Fruit fly (Drosophila melanogaster) whole organism, pupa: ENCODE results near the gene CG12104.

Experiments
- CG10348 ChIP-seq: fragments of 200-800 bp; sonication (Bioruptor generic); IDR thresholded peaks from 2 replicates; pipeline ENCODE4 v1.3.6; 2022; ENCODE audit warnings: missing biosample characterization, missing genetic modification characterization
- CG12605 ChIP-seq: fragments of 200-800 bp; sonication (Bioruptor generic); IDR thresholded peaks from 2 replicates; pipeline ENCODE4 v1.3.6; 2022; ENCODE audit warnings: missing biosample characterization, missing genetic modification characterization
- CG13204 ChIP-seq: fragments of 200-800 bp; sonication (Bioruptor generic); optimal IDR thresholded peaks from 2 replicates; lab custom pipeline; 2018; ENCODE audit warnings: missing biosample characterization, mild to moderate bottlenecking, missing genetic modification characterization, moderate library complexity
- CG14655 ChIP-seq: fragments of 200-800 bp; sonication (Bioruptor generic); optimal IDR thresholded peaks from 3 replicates; lab custom pipeline; 2017; ENCODE audit warnings: mild to moderate bottlenecking, missing biosample characterization, missing genetic modification reagents, missing genetic modification characterization
- CG15710 ChIP-seq: fragments of 200-800 bp; sonication (Bioruptor generic); optimal IDR thresholded peaks from 2 replicates; lab custom pipeline; 2018; ENCODE audit warnings: missing biosample characterization, mild to moderate bottlenecking, missing genetic modification characterization, moderate library complexity
- CG17806 ChIP-seq: fragments of 200-800 bp; sonication (Bioruptor generic); optimal IDR thresholded peaks from 2 replicates; lab custom pipeline; 2018; ENCODE audit warnings: missing biosample characterization, mild to moderate bottlenecking, missing genetic modification characterization, moderate library complexity
- CG32121 ChIP-seq: fragments of 200-800 bp; sonication (Bioruptor generic); IDR thresholded peaks from 2 replicates; pipeline ENCODE4 v1.3.6; 2022; ENCODE audit warnings: missing biosample characterization, missing genetic modification characterization
- CG34367 ChIP-seq: fragments of 200-800 bp; sonication (Bioruptor generic); optimal IDR thresholded peaks from 2 replicates; lab custom pipeline; 2018; ENCODE audit warnings: missing biosample characterization, mild to moderate bottlenecking, missing genetic modification characterization
- CG4496 ChIP-seq: fragments of 200-800 bp; sonication (Bioruptor generic); IDR thresholded peaks from 3 replicates; pipeline ENCODE4 v1.3.6; 2022; ENCODE audit warnings: missing biosample characterization, missing genetic modification characterization
- CG8159 ChIP-seq: fragments of 200-800 bp; sonication (Bioruptor generic); optimal IDR thresholded peaks from 3 replicates; lab custom pipeline; 2018; ENCODE audit warnings: missing biosample characterization, mild to moderate bottlenecking, missing genetic modification characterization, moderate library complexity
- CG8301 ChIP-seq: fragments of 200-800 bp; sonication (Bioruptor generic); optimal IDR thresholded peaks from 2 replicates; lab custom pipeline; 2018; ENCODE audit warnings: missing biosample characterization, mild to moderate bottlenecking, missing genetic modification characterization
- CG9948 ChIP-seq: fragments of 200-800 bp; sonication (Bioruptor generic); optimal IDR thresholded peaks from 2 replicates; lab custom pipeline; 2018; ENCODE audit warnings: missing biosample characterization, mild to moderate bottlenecking, missing genetic modification characterization, moderate library complexity
- D1 ChIP-seq: fragments of 200-800 bp; sonication (Bioruptor generic); optimal IDR thresholded peaks from 2 replicates; lab custom pipeline; 2018; ENCODE audit warnings: missing biosample characterization, mild to moderate bottlenecking, missing genetic modification characterization, moderate library complexity
- EcR ChIP-seq: fragments of 200-800 bp; sonication (Bioruptor generic); optimal IDR thresholded peaks from 3 replicates; lab custom pipeline; 2019; ENCODE audit warnings: missing biosample characterization, missing genetic modification characterization, mild to moderate bottlenecking, moderate library complexity, missing genetic modification reagents
- Ets98B ChIP-seq: fragments of 200-800 bp; sonication (Bioruptor generic); IDR thresholded peaks from 2 replicates; pipeline ENCODE4 v1.3.6; 2022; ENCODE audit warnings: missing biosample characterization, missing genetic modification characterization
- Pif1A ChIP-seq: fragments of 200-800 bp; sonication (Bioruptor generic); optimal IDR thresholded peaks from 3 replicates; lab custom pipeline; 2016; ENCODE audit warnings: missing biosample characterization, missing genetic modification characterization
- Pif1B ChIP-seq: fragments of 200-800 bp; sonication (Bioruptor generic); optimal IDR thresholded peaks from 3 replicates; lab custom pipeline; 2016; ENCODE audit warnings: missing biosample characterization, missing genetic modification characterization
- Snoo ChIP-seq: fragments of 200-800 bp; sonication (Bioruptor generic); optimal IDR thresholded peaks from 3 replicates; lab custom pipeline; 2017; ENCODE audit warnings: missing biosample characterization, mild to moderate bottlenecking, missing genetic modification characterization, inconsistent platforms
- fd96Ca ChIP-seq: fragments of 200-800 bp; sonication (Bioruptor generic); IDR thresholded peaks from 3 replicates; pipeline ENCODE4 v1.3.6; 2022; ENCODE audit warnings: missing biosample characterization, missing genetic modification characterization
- gl ChIP-seq: fragments of 200-800 bp; sonication (Bioruptor generic); optimal IDR thresholded peaks from 2 replicates; lab custom pipeline; 2018; ENCODE audit warnings: missing biosample characterization, mild to moderate bottlenecking, missing genetic modification characterization
- rn ChIP-seq: fragments of 200-800 bp; sonication (Bioruptor generic); IDR thresholded peaks from 2 replicates; pipeline ENCODE4 v1.3.6; 2022; ENCODE audit warnings: missing biosample characterization, missing genetic modification characterization

The CG12104 gene

DNA sequence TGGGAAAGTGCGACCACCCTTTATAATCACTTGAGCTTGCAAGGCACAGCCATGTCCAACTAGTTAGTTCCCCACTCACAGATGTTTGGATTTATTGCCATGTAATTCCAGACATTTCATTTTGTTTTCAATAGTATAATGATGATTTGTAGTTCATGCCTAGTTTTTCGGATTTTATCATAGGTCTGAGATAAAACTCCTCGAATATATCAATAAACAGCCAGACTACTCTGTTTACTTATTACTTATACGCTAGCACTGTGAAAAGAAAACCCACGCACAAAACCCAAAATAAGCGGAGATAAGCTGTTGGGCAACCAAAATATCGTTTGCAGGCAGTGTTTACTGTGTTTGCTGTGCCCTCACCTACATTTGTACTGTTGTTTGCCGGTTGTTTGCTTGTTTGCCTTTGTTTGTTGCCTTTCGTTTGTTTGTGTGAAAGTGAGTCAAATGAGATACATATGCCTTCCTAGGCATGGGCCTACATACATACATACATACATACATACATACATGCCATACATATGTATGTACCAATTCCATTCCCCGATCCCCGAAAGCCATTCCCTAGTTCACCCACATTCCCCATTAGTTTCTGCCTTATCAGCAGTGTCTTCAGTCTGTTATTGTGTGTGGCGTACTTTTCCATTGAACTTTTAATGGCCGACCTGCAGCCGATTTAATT lies 23.2 kb downstream of the CG12104 start:
- peak; percentile 36 for TF ChIP-seq CG8301
- TF ChIP-seq CG15710 (tag; lab: Kevin White, UChicago): peak; percentile 38
- TF ChIP-seq Pif1A (GFP tag; lab: Kevin White, UChicago): no peak
- no peak for TF ChIP-seq CG4496
- TF ChIP-seq Ets98B (GFP tag; lab: Robert Waterston, UW): peak; percentile 41
- TF ChIP-seq CG8159 (tag; lab: Kevin White, UChicago): peak; percentile 36
- TF ChIP-seq Snoo (tag; lab: Kevin White, UChicago): no peak
- TF ChIP-seq D1: no peak
- TF ChIP-seq CG14655: peak; percentile 51
- TF ChIP-seq CG10348 (GFP tag; lab: Robert Waterston, UW): no peak
- TF ChIP-seq EcR (GFP tag; lab: Kevin White, UChicago): peak; percentile 69
- TF ChIP-seq CG12605 (GFP tag; lab: Robert Waterston, UW): no peak
- peak; percentile 36 for TF ChIP-seq CG17806 (tag; lab: Kevin White, UChicago)
- no peak for TF ChIP-seq Pif1B (GFP tag; lab: Kevin White, UChicago)
- no peak for TF ChIP-seq CG13204 (GFP tag; lab: Kevin White, UChicago)
- no peak for TF ChIP-seq gl (tag; lab: Kevin White, UChicago)
- TF ChIP-seq CG34367 (tag; lab: Kevin White, UChicago): peak; percentile 7
- no peak for TF ChIP-seq fd96Ca
- TF ChIP-seq CG32121 (GFP tag; lab: Robert Waterston, UW): peak; percentile 38
- no peak for TF ChIP-seq rn (GFP tag; lab: Robert Waterston, UW)
- TF ChIP-seq CG9948 (tag; lab: Kevin White, UChicago): peak; percentile 33

DNA sequence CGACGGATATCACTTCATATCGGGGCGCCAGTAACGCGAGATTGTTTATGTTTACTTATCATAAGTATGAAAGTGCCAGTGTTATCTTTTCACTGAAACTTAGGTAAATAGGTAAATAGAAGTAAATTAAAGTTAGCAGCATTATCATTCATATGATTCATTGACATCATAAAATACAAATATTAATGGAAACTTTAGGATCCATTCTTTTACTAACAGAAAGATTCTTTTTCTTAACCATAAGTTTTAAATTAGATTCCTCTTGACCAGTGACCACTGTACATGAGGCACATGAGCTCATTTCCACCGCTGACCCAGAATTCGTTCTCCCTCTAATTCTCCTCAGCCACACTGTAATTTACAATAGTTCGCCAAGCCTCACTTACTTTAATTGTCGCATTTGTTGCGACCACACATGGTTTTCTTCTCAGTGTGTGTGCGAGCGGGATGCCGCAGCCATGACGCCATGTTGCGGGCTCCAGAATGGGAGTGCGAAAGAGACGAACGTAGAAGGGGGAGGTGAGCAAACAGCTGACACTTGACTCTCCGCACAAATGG lies 24.0 kb downstream of the CG12104 start:
- TF ChIP-seq CG34367 (tag; lab: Kevin White, UChicago) (no peak), CG4496 (peak; percentile 30; the same call in 1 of the 3 replicates), CG8301 (peak; percentile 16), Ets98B (GFP tag; lab: Robert Waterston, UW) (0 out of 2 replicates have a peak, but pooled peaks have one; percentile 11), CG8159 (tag; lab: Kevin White, UChicago) (peak; percentile 15)

DNA sequence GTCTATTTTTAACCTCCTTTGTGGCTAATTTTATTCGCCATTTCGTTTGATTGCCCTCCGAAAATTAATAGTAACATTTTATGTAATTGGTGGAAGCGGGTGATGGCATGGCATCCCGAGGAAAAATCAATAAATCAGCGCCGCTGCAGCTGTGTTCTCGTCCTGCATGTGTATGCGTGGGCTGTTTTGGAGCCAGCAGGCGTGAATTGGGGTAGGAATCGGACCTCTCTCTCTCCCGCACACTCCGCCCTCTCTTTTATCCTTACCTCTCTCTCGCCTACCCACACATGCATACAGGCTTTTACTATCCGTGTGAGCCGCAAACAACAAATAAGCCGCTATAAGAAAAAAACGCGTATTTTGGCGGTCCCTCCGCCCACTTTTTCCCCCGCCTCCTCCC lies 25.1 kb downstream of the CG12104 start:
- TF ChIP-seq CG12605 (GFP tag; lab: Robert Waterston, UW): no peak
- TF ChIP-seq EcR (GFP tag; lab: Kevin White, UChicago): no peak
- TF ChIP-seq Ets98B (GFP tag; lab: Robert Waterston, UW): 0 out of 2 replicates have a peak, but pooled peaks have one; percentile 10

DNA sequence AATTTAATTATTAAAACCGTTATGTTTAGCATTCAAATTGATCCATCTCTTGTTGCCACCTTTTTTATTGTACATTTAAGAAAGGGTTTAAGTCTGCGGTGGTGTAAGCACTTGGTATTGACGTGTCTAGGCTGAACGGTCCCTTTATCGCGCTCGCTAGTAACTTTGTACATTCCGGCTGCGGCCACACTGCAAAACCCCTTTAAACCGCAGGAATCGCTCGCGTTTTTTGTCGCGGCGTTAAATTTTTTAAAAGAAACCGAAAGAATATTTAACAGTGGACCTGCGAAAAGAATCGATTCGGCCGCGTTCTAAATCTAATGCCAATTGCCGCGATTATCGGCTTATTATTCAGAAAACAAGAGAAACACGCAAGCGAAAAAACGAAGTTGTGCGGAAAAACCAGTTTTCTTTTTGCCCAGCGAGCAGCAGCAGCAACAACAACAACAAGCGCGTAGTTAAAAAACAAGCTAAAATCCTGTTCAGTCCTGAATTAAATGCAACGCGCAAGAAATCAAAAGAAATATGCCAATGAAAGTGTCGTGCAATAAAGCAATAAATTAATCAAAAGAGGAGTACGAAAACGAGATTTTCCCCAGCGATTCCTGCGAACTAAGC lies 25.9 kb downstream of the CG12104 start, which contains the start of gene CG13917:
CG13917 (plus strand) TSS at position 211 of the 618 bp plus-strand sequence.
- TF ChIP-seq CG12605 (GFP tag; lab: Robert Waterston, UW) (peak; percentile 51; the same call in 1 of the 2 replicates), Snoo (tag; lab: Kevin White, UChicago) (no peak)

DNA sequence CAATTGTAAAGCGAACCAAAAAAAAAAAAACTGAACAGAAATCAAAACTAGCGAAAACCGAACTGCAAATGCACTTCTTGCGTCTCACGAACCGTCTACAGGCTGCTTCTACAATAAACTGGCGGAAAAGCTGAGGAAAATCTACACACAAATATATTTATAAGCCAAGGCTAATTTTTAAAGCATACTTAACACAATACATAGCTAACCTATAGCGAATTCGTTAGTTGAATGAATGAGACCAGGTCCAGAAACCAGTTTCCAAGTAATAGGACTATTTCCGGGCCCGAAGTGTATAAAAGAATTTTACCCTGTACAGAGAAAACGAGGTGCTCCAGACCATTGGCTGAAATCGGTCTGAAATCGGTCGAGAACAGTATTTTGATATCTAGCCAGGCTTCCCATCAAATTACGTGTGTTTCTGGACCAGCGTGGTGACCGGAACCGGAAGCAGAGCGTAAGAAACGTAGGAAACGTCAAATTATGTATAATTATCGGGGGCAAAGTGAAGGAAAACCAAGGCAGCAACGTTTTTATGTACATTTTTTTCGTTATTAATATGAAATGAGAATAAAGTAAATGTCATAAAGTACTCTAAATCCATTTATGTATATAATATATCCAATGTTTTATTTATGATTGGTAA lies 26.6 kb downstream of the CG12104 start:
- no peak for TF ChIP-seq CG9948 (tag; lab: Kevin White, UChicago)
- TF ChIP-seq CG8159 (tag; lab: Kevin White, UChicago): peak; percentile 8
- TF ChIP-seq CG32121 (GFP tag; lab: Robert Waterston, UW): 0 out of 2 replicates have a peak, but pooled peaks have one; percentile 32
- TF ChIP-seq Pif1A (GFP tag; lab: Kevin White, UChicago): peak; percentile 22

DNA sequence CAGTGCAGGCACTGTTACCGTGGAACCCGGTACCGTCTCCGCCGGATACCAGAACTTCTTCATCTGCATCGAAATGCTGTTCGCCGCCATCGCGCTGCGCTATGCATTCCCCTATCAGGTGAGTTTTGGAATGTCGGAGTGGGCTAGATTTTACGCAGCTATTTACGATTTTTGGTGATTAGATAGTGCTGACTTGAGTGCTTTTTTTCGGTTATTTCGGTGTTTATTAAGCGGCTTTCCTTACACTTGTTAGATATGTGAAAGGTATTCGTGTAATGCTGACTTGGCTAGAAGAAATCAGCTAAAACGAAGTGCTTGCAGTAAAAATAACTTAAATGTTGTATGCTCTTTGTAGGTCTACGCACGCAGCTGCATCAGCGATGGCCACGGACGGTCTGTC lies 29.3 kb downstream of the CG12104 start:
- TF ChIP-seq CG8301 (no peak), CG12605 (GFP tag; lab: Robert Waterston, UW) (no peak), CG34367 (tag; lab: Kevin White, UChicago) (no peak), D1 (no peak), CG32121 (GFP tag; lab: Robert Waterston, UW) (no peak), Pif1B (GFP tag; lab: Kevin White, UChicago) (no peak), CG9948 (tag; lab: Kevin White, UChicago) (no peak)
